Worm (Caenorhabditis elegans) whole organism, L4/young adult: ENCODE data around the gene F46G10.1.

Source experiments
- W03F9.2 ChIP-seq: fragments of 150-350 bp; optimal IDR thresholded peaks from 2 replicates; lab custom pipeline; 2014; ENCODE audit warnings: missing biosample characterization, missing genetic modification characterization
- dao-5 ChIP-seq: sonication (generic microtip); optimal IDR thresholded peaks from 2 replicates; lab custom pipeline; 2016; ENCODE audit warnings: missing genotype, missing genetic modification characterization, moderate library complexity, missing compliant biosample characterization
- him-1 ChIP-seq: sonication (generic microtip); optimal IDR thresholded peaks from 2 replicates; lab custom pipeline; 2016; ENCODE audit warnings: missing genotype, missing genetic modification reagents, missing genetic modification characterization, missing compliant biosample characterization

Gene F46G10.1

DNA sequence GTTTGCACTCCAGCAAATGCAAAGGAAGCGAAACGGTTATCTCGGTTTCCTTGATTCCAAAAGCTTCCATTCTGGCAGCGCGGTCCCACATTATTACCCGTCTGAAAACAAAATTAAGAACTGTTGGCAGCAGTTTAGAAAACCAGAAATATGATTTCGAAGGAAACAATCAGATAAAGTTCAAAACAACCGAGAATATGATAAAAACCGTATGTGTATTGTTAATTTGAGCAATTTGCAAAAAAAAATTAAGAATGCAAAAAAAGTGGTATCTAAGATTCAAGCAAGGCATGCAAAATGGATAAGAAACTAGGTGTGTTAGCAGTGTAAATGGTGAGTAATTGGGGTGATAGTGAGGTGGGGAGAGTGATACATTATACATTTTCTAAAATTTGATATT lies 22.8 kb downstream of the F46G10.1 start, which contains the start of gene R04D3.4:
Gene R04D3.4, minus strand, starts transcription at position 101 of the 400 bp plus-strand sequence.
- TF ChIP-seq dao-5 (tag; lab: Kevin White, UChicago), result no peak
- TF ChIP-seq W03F9.2 (tag; lab: Kevin White, UChicago), result no peak

DNA sequence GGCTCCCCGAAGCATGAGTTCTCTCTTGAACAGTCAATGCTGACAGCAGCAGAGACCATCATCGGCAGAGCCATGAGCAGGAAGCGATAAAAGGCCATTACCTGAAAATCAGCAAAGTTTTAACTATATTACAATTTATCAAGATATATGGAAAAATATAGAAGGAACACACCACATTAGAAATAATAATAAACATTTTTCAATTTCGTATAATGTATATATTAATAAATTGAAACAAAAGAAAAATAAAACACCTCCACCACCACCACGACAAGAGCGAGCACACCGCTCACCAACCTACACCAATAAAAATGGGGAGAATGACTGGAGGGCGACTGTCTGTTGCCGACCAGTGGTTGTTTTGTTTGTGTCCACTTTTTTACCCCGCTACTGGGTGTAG lies 25.0 kb downstream of the F46G10.1 start, which contains the start of gene R04D3.2:
Gene R04D3.2, minus strand, starts transcription at position 101 of the 400 bp plus-strand sequence.
- TF ChIP-seq W03F9.2 (tag; lab: Kevin White, UChicago), result no peak

DNA sequence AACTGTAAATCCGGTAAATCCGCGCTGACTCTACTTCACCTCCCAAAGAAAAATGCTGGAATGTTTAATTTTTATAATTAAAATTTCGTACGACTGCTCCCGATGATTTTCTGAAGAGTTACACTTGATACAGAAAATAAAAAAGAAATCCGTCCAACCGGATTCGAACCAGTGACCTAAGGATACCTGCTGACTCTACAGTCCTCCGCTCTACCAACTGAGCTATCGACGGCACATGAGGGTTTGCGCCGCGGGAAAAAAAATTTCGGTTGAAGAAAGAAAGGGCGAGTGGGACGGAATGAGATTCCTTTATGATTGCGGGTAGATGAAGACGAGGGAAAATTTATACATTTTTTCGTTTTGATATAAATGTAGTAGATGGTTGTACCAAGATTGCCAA lies 26.9 kb downstream of the F46G10.1 start:
- no peak for TF ChIP-seq him-1
- no peak for TF ChIP-seq dao-5 (tag; lab: Kevin White, UChicago)

DNA sequence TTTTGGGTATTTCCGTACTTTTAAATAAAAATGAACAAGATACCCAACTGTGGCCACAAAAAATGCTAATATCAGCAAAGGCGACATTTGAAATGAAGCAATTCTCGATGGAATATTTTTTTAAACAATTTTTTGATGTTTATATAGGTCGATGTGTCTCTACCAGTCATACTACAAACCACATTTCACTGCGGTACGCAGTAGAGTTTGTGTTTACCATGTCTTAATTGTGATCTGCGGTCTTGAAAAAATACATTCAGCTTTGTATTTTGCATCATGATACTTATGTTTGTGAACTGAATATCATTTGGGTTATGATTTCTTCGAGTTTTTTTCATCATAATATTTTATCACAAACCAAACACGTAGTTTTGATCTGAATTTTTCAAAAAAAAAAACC lies 27.5 kb downstream of the F46G10.1 start, which contains the start of gene cyp-14A4:
Gene cyp-14A4, minus strand, starts transcription at position 107 of the 400 bp plus-strand sequence.
- TF ChIP-seq W03F9.2 (tag; lab: Kevin White, UChicago) (no peak), dao-5 (tag; lab: Kevin White, UChicago) (no peak), him-1 (no peak)

DNA sequence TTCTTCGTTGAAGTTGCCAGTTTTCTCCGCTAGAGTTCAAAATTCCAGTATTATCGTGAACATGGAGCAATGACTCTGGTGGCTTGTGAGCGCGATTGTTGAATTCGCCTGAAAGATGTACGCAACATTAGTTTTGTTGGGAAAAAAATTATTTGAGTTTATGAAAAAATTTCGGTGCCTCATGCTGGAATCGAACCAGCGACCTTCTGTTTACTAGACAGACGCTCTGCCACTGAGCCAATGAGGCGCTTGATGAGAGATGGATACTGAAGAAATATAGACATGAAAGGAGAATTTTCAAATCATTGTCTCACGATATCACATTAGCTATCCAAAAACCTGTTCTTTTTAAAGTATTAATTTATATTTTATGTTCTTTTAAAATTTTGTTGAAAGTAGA lies 28.1 kb downstream of the F46G10.1 start:
- no peak for TF ChIP-seq W03F9.2 (tag; lab: Kevin White, UChicago)
- no peak for TF ChIP-seq dao-5 (tag; lab: Kevin White, UChicago)

- no peak for TF ChIP-seq W03F9.2 (tag; lab: Kevin White, UChicago)
- TF ChIP-seq dao-5 (tag; lab: Kevin White, UChicago), result no peak
- TF ChIP-seq him-1, result no peak
Observed at ce11 chrX:13278876-13279275, 32.7 kb downstream of the F46G10.1 start, which contains the start of gene phf-33. Gene phf-33, minus strand, starts transcription at chrX:13278976.

- no peak for TF ChIP-seq dao-5 (tag; lab: Kevin White, UChicago)
- no peak for TF ChIP-seq W03F9.2 (tag; lab: Kevin White, UChicago)
- no peak for TF ChIP-seq him-1
Observed at ce11 chrX:13274102-13274501, 37.5 kb downstream of the F46G10.1 start, which contains the start of gene cyp-14A3. Gene cyp-14A3, minus strand, starts transcription at chrX:13274202.

- TF ChIP-seq dao-5 (tag; lab: Kevin White, UChicago) (no peak), W03F9.2 (tag; lab: Kevin White, UChicago) (no peak), him-1 (no peak)
Observed at ce11 chrX:13269586-13269985, 42.0 kb downstream of the F46G10.1 start, which contains the start of gene cyp-14A2. Gene cyp-14A2, minus strand, starts transcription at chrX:13269686.

DNA sequence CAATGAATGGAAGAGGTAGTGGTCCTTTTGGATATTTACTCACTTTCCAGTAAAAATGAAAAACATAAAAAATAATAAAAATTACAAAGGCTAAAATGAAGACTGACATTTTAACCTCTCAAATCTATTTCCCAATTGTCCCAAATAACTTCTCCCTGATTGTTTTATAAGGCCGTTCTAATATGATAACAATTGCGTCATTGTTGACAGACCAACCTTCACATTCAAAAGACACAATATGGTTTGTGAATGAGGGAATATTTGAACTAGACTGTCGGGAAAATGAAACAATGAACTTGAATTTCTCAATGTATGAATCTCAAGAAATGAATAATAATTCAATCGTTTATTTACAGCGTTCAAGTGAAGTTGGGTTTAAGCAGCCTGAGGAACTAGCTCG lies 44.3 kb downstream of the F46G10.1 start, which contains the start of gene cyp-14A1:
Gene cyp-14A1, minus strand, starts transcription at position 126 of the 400 bp plus-strand sequence.
- no peak for TF ChIP-seq W03F9.2 (tag; lab: Kevin White, UChicago)
- TF ChIP-seq him-1, result no peak
- TF ChIP-seq dao-5 (tag; lab: Kevin White, UChicago), result no peak

DNA sequence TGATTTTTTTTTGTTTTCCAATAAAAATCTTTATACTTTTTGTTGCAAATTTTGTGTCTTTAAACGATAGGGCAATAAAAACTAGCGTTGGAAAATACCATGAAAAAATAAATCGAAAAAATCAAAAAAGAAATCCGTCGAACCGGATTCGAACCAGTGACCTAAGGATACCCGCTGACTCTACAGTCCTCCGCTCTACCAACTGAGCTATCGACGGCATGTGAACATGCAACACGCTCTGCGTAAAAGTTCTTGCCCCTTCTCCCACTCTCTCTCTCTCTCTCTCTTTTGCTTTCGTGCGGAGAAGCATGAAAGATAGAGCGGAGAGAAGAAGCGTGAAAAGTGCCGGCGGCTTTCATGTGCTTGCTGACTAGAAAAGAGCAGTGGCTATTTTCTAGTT lies 47.0 kb downstream of the F46G10.1 start:
- peak; percentile 77 for TF ChIP-seq dao-5 (tag; lab: Kevin White, UChicago)
- TF ChIP-seq him-1, result peak; percentile 68
- TF ChIP-seq W03F9.2 (tag; lab: Kevin White, UChicago), result no peak

- TF ChIP-seq W03F9.2 (tag; lab: Kevin White, UChicago) (no peak), dao-5 (tag; lab: Kevin White, UChicago) (no peak), him-1 (no peak)
Observed at ce11 chrX:13262195-13262594, 49.4 kb downstream of the F46G10.1 start, which contains the start of gene K09A11.1. Gene K09A11.1, plus strand, starts transcription at chrX:13262495.
